Worm (Caenorhabditis elegans): ENCODE results near the gene C14C6.5.

C14C6.5 gene

DNA sequence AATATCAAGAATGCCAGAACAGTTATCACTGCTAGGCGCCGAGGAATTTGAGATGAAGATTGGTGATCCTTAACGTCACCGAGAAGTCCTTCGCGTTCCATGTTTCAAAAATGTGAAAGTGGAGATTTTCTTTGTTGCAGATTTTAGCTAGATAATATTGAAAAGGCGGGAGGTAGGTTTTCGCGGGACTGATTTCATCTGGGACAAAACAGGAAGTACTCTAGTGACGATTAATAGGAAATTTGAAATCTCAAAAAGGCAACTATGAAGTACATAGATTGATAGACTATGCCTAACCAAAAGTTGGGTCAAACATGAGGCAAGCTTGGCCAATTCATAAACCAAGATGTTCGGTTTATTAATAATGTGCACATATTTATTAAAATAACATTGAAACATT, 16.6 kb downstream of the C14C6.5 start, which contains the start of gene C14C6.8:
TSS of gene C14C6.8 (minus strand) at position 101 of the 400 bp plus-strand sequence.
- no peak for TF ChIP-seq egl-27 (tag; optimal IDR thresholded peaks at IDR 0.05)
- TF ChIP-seq C34F6.9 (tag; optimal IDR thresholded peaks at IDR 0.05): no peak
- TF ChIP-seq ZK546.5 (tag; optimal IDR thresholded peaks at IDR 0.05): no peak
- TF ChIP-seq snpc-4 (tag; optimal IDR thresholded peaks at IDR 0.05): no peak
- no peak for TF ChIP-seq nhr-23 (tag; optimal IDR thresholded peaks at IDR 0.05)
- no peak for TF ChIP-seq F13H6.1 (tag; optimal IDR thresholded peaks at IDR 0.05)
- no peak for TF ChIP-seq fos-1 (tag; optimal IDR thresholded peaks at IDR 0.05)
- no peak for TF ChIP-seq ztf-1 (GFP tag; conservative IDR thresholded peaks at IDR 0.05)
- TF ChIP-seq unc-62 (GFP tag; optimal IDR thresholded peaks at IDR 0.05): no peak
- no peak for TF ChIP-seq nhr-77 (tag; optimal IDR thresholded peaks at IDR 0.05)
- TF ChIP-seq sma-3 (GFP tag; optimal IDR thresholded peaks at IDR 0.05): no peak
- no peak for TF ChIP-seq mbf-1 (tag; optimal IDR thresholded peaks at IDR 0.05)
- no peak for TF ChIP-seq ceh-82 (tag; optimal IDR thresholded peaks at IDR 0.05)
- no peak for TF ChIP-seq nhr-237 (tag; optimal IDR thresholded peaks at IDR 0.05)
- TF ChIP-seq skn-1 (tag; optimal IDR thresholded peaks at IDR 0.05): no peak
- TF ChIP-seq elt-3 (tag; optimal IDR thresholded peaks at IDR 0.05): no peak
- TF ChIP-seq mab-5 (tag; optimal IDR thresholded peaks at IDR 0.05): no peak
- TF ChIP-seq sma-9 (GFP tag; optimal IDR thresholded peaks at IDR 0.05): no peak
- TF ChIP-seq sma-9 (tag; optimal IDR thresholded peaks at IDR 0.05): no peak
- no peak for TF ChIP-seq sem-4 (tag; optimal IDR thresholded peaks at IDR 0.05)

DNA sequence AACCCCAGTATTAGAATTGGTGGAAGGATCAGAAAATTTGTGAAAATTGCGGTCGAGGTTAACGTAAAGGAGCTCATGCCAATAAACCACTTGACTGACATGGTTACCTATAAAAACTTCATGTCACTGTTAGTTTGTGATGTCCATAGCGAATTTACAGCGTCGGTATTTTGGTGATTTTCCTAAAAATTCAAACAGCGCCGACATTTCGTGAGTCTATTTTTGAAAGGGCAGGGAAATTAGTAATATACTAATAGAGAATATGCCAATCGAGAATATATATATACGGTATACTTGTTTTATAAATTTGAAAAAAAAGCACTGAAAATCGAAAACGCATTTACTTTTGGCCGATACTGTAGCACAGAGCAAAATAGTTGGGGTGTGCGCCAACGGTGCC, 19.6 kb downstream of the C14C6.5 start, which contains the start of gene srx-8:
TSS of gene srx-8 (minus strand) at position 101 of the 400 bp plus-strand sequence.
- TF ChIP-seq sma-9 (GFP tag; optimal IDR thresholded peaks at IDR 0.05) (no peak), sma-9 (tag; optimal IDR thresholded peaks at IDR 0.05) (no peak), sma-3 (GFP tag; optimal IDR thresholded peaks at IDR 0.05) (no peak), R02D3.7 (tag; optimal IDR thresholded peaks at IDR 0.05) (no peak), nhr-11 (tag; optimal IDR thresholded peaks at IDR 0.05) (no peak), ZK546.5 (tag; optimal IDR thresholded peaks at IDR 0.05) (no peak), peb-1 (tag; optimal IDR thresholded peaks at IDR 0.05) (no peak)

DNA sequence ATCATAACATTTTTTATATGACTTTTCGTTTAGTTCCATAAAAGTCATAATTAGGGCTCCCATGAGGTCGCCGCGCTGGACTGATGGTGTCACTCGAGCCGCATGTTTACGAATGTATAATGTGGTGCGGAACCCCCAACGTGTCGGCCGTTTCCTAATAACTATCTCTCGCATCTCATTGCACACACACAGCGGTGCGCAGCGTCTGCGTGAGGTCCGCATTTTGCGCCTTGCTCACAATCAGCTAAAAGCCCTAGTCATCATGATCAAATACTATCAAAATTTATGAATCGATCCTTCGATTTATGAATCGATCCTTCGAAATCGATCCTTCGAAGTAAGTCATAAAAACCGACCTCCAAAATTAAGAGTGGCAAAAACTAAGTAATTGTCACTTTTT, 23.5 kb downstream of the C14C6.5 start, which contains the start of gene srx-7:
TSS of gene srx-7 (plus strand) at position 256 of the 400 bp plus-strand sequence.
- TF ChIP-seq egl-27 (tag; optimal IDR thresholded peaks at IDR 0.05) (no peak), ceh-82 (tag; optimal IDR thresholded peaks at IDR 0.05) (no peak)

DNA sequence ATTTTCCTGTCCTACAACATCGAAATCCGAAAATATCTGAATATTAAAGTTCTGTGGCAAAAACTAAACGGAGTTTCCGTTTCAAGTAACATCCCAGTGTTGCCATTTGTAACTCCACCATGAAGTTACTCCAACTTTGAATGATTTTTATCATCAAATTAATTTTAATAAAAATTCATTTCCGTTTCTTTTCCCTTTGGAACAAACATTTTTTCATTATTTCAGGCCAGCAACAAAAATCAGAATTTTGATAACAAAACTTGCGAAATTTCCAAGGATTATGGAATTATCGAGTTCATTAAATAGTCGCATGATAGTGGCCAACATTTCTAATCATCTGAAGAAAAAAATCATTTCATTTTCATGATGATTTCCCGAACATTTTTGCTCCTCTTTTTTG, 26.4 kb downstream of the C14C6.5 start, which contains the start of gene C14C6.2:
TSS of gene C14C6.2 (plus strand) at position 301 of the 400 bp plus-strand sequence.
- TF ChIP-seq lsy-2 (tag; optimal IDR thresholded peaks at IDR 0.05) (no peak), aly-2 (tag; optimal IDR thresholded peaks at IDR 0.05) (no peak), elt-3 (tag; optimal IDR thresholded peaks at IDR 0.05) (no peak), nhr-10 (tag; optimal IDR thresholded peaks at IDR 0.05) (no peak)

DNA sequence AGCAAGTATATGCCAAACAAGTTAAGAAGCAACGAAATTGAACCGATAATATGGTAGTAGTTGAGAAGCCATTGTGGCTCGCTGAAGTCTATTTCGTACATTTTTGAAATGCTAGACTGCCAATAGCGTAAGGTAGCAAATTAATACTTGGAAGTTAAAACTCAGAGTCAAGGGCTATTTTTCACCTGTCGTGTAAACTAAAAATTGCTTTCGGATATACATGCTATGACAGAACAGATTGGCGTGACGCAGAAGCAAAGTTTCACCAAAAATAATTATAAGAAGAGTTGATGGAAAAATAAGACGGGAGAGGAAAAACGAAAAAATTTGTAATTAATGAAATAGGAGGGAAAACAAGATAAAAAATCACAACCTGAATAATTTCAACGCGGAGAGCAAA, 29.6 kb downstream of the C14C6.5 start, which contains the start of gene sri-73:
TSS of gene sri-73 (minus strand) at position 101 of the 400 bp plus-strand sequence.
- TF ChIP-seq elt-1 (tag; optimal IDR thresholded peaks at IDR 0.05) (no peak), zag-1 (tag; optimal IDR thresholded peaks at IDR 0.05) (no peak), nhr-11 (tag; optimal IDR thresholded peaks at IDR 0.05) (no peak), ama-1 (optimal IDR thresholded peaks at IDR 0.05) (no peak), ztf-4 (tag; optimal IDR thresholded peaks at IDR 0.05) (no peak), sma-3 (GFP tag; optimal IDR thresholded peaks at IDR 0.05) (no peak), F13H6.1 (tag; optimal IDR thresholded peaks at IDR 0.05) (no peak), unc-39 (tag; optimal IDR thresholded peaks at IDR 0.05) (no peak)

DNA sequence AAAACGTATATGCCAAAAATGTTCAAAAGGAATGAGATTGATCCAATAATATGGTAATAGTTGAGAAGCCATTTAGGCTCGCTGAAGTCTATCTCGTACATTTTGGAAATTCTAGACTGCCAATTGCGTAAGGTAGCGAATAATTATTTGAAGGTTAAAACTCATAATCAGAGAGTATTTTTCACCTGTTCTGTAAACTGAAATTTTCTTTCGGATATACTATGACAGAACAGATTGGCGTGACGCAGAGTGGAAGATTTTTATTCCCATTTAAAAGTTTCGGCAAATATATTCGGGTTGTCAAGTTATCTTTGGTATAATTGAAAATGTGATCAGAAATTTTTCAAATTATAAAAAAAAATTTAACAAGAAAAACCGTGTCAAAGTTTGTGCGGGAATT, 31.7 kb downstream of the C14C6.5 start, which contains the start of gene sri-72:
TSS of gene sri-72 (minus strand) at position 101 of the 400 bp plus-strand sequence.
- TF ChIP-seq sem-4 (tag; optimal IDR thresholded peaks at IDR 0.05) (no peak), crh-2 (tag; optimal IDR thresholded peaks at IDR 0.05) (no peak), mab-5 (tag; optimal IDR thresholded peaks at IDR 0.05) (no peak), ztf-11 (tag; optimal IDR thresholded peaks at IDR 0.05) (no peak), blmp-1 (tag; optimal IDR thresholded peaks at IDR 0.05; ENCODE audit: insufficient read depth) (no peak), elt-3 (tag; optimal IDR thresholded peaks at IDR 0.05) (no peak), nhr-23 (tag; optimal IDR thresholded peaks at IDR 0.05) (no peak), aly-2 (tag; optimal IDR thresholded peaks at IDR 0.05) (no peak)

Measured in whole organism, L2 larva.